Fruit fly (Drosophila melanogaster): Measurements from ENCODE around the gene scny.

Gene scny

dm6 chr3L:5823763-5824445 is 55.1 kb downstream of the scny start:
- no peak for TF ChIP-seq vri (GFP tag; optimal IDR thresholded peaks at IDR 0.05)
- TF ChIP-seq CG9139 (GFP tag; optimal IDR thresholded peaks at IDR 0.05) = no peak
- no peak for TF ChIP-seq CG4318 (GFP tag; optimal IDR thresholded peaks at IDR 0.05)
- no peak for TF ChIP-seq Sox14 (GFP tag; optimal IDR thresholded peaks at IDR 0.05)
- no peak for TF ChIP-seq Eip93F (GFP tag; optimal IDR thresholded peaks at IDR 0.05)
- TF ChIP-seq eg (GFP tag; IDR thresholded peaks at IDR 0.05) = no peak
- no peak for TF ChIP-seq CG6854 (GFP tag; optimal IDR thresholded peaks at IDR 0.05)
- TF ChIP-seq svp (GFP tag) = peak; percentile 22
- TF ChIP-seq CG6808 (GFP tag; optimal IDR thresholded peaks at IDR 0.05) = no peak
- TF ChIP-seq CG15336 (GFP tag; IDR thresholded peaks at IDR 0.05) = no peak
- TF ChIP-seq net (GFP tag; optimal IDR thresholded peaks at IDR 0.05) = peak; percentile 12
- TF ChIP-seq CG10631 (GFP tag; optimal IDR thresholded peaks at IDR 0.05) = no peak
- peak; percentile 11 for TF ChIP-seq Eip75B (GFP tag; optimal IDR thresholded peaks at IDR 0.05)
- no peak for TF ChIP-seq CG32006 (GFP tag; optimal IDR thresholded peaks at IDR 0.05)
- TF ChIP-seq Sox15 (GFP tag; optimal IDR thresholded peaks at IDR 0.05) = no peak
- no peak for TF ChIP-seq fd85E (GFP tag; optimal IDR thresholded peaks at IDR 0.05)
- TF ChIP-seq Blimp-1 (GFP tag; optimal IDR thresholded peaks at IDR 0.05) = no peak
- TF ChIP-seq pdm3 (GFP tag; optimal IDR thresholded peaks at IDR 0.05) = no peak
- no peak for TF ChIP-seq Hr38 (GFP tag; optimal IDR thresholded peaks at IDR 0.05)
- peak; percentile 9 for TF ChIP-seq lz (GFP tag; optimal IDR thresholded peaks at IDR 0.05)
- TF ChIP-seq Sox102F (GFP tag; optimal IDR thresholded peaks at IDR 0.05) = no peak
- TF ChIP-seq Ets21C (GFP tag; optimal IDR thresholded peaks at IDR 0.05) = no peak
- no peak for TF ChIP-seq topi (GFP tag; optimal IDR thresholded peaks at IDR 0.05)
- TF ChIP-seq esn (GFP tag; optimal IDR thresholded peaks at IDR 0.05) = no peak
- no peak for TF ChIP-seq dsx (GFP tag; optimal IDR thresholded peaks at IDR 0.05; ENCODE audit: poor library complexity, severe bottlenecking)
- TF ChIP-seq CG3919 (GFP tag; optimal IDR thresholded peaks at IDR 0.05) = peak; percentile 19
- peak; percentile 1 for TF ChIP-seq CG7368 (GFP tag; optimal IDR thresholded peaks at IDR 0.05)
- TF ChIP-seq Gug (GFP tag; IDR thresholded peaks at IDR 0.05) = no peak
- TF ChIP-seq CG16779 (tag; optimal IDR thresholded peaks at IDR 0.05) = no peak
- TF ChIP-seq Hr39 (GFP tag; optimal IDR thresholded peaks at IDR 0.05) = no peak
- TF ChIP-seq Smox (GFP tag; optimal IDR thresholded peaks at IDR 0.05) = no peak
- no peak for TF ChIP-seq CG8319 (GFP tag; optimal IDR thresholded peaks at IDR 0.05)
- TF ChIP-seq CG6792 (GFP tag; optimal IDR thresholded peaks at IDR 0.05) = peak; percentile 1
- TF ChIP-seq CG11762 (GFP tag; optimal IDR thresholded peaks at IDR 0.05; ENCODE audit: insufficient read depth) = no peak
- TF ChIP-seq OdsH (GFP tag; optimal IDR thresholded peaks at IDR 0.05) = no peak
- peak; percentile 17 for TF ChIP-seq Met (GFP tag; optimal IDR thresholded peaks at IDR 0.05)
- TF ChIP-seq Hr4 (GFP tag; optimal IDR thresholded peaks at IDR 0.05) = no peak
- TF ChIP-seq CG8632 (GFP tag; optimal IDR thresholded peaks at IDR 0.05) = no peak
- TF ChIP-seq salr (GFP tag; optimal IDR thresholded peaks at IDR 0.05) = no peak
- TF ChIP-seq CG34406 (GFP tag; optimal IDR thresholded peaks at IDR 0.05) = peak; percentile 21
- TF ChIP-seq cyc (GFP tag; optimal IDR thresholded peaks at IDR 0.05) = no peak
- peak; percentile 2 for TF ChIP-seq acj6 (GFP tag; optimal IDR thresholded peaks at IDR 0.05)
- TF ChIP-seq achi (GFP tag; optimal IDR thresholded peaks at IDR 0.05) = no peak
- no peak for TF ChIP-seq fd59A (GFP tag; optimal IDR thresholded peaks at IDR 0.05)
- TF ChIP-seq CG6163 (GFP tag; IDR thresholded peaks at IDR 0.05) = peak; percentile 53; the same call in 1 of the 3 replicates
- TF ChIP-seq CG10669 (GFP tag; optimal IDR thresholded peaks at IDR 0.05) = peak; percentile 7
- TF ChIP-seq spab (GFP tag; optimal IDR thresholded peaks at IDR 0.05) = no peak
- TF ChIP-seq CG31627 (GFP tag; optimal IDR thresholded peaks at IDR 0.05) = no peak
- TF ChIP-seq Ets96B (tag; optimal IDR thresholded peaks at IDR 0.05) = no peak
- no peak for TF ChIP-seq CG11902 (GFP tag; optimal IDR thresholded peaks at IDR 0.05)
- peak; percentile 15 for TF ChIP-seq CG1621 (tag; optimal IDR thresholded peaks at IDR 0.05)
- no peak for TF ChIP-seq CG8119 (GFP tag; IDR thresholded peaks at IDR 0.05)

Measured in whole organism, prepupa.